Worm (Caenorhabditis elegans): ENCODE measurements around the gene F40G12.4.
A peak's percentile ranks its signal among the peaks of the same experiment; 100 is the strongest.

The F40G12.4 gene

DNA sequence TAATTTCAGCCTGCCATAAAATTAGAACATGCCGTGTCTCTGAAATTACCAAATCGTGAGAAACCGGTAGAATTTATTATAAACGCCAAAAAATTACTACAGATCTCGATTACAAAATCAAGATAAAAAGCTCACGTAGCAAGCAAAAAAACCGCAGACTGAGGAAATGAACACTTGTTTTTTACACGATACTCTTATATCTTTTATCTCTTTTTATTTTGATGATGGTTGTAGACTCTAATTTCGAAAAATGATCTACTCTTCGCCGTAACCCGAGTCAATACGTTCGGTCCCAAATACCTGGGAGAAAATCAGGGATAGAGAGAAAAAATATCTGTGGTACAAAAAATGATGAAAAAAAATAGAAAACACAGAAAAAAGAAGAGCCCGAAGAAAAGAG is 45.4 kb downstream of the F40G12.4 start:
- TF ChIP-seq efl-1 (optimal IDR thresholded peaks at IDR 0.05) = no peak
- peak in 1 of 2 experiments; percentile 92 for TF ChIP-seq efl-1 (GFP tag; optimal IDR thresholded peaks at IDR 0.05 in 1 of 2)
- no peak for TF ChIP-seq nhr-90 (tag; optimal IDR thresholded peaks at IDR 0.05; ENCODE audit: poor library complexity)
